Fruit fly (Drosophila melanogaster): ENCODE measurements around the gene CG33764.
A peak's percentile ranks its signal among the peaks of the same experiment; 100 is the strongest.

Gene CG33764

dm6 chr3L:4227164-4227563 is 40.1 kb downstream of the CG33764 start, which contains the start of gene CG46460 (continued):
- no peak for TF ChIP-seq CG31388 (GFP tag; optimal IDR thresholded peaks at IDR 0.05)
- TF ChIP-seq eve (GFP tag; optimal IDR thresholded peaks at IDR 0.05): no peak
- no peak for TF ChIP-seq aop (GFP tag; IDR thresholded peaks at IDR 0.05)
- TF ChIP-seq chm (GFP tag; IDR thresholded peaks at IDR 0.05): peak; percentile 69
- no peak for TF ChIP-seq Antp (GFP tag; optimal IDR thresholded peaks at IDR 0.05)
- TF ChIP-seq CG2712 (tag; optimal IDR thresholded peaks at IDR 0.05): no peak
- TF ChIP-seq Gug (GFP tag; IDR thresholded peaks at IDR 0.05): no peak; the same call in 3 of the 4 replicates
- peak; percentile 36; the same call in 1 of the 2 replicates for TF ChIP-seq CG13287 (GFP tag; IDR thresholded peaks at IDR 0.05; ENCODE audit: partially characterized antibody)
- TF ChIP-seq Deaf1 (tag; optimal IDR thresholded peaks at IDR 0.05): peak; percentile 68
- TF ChIP-seq CG34422 (GFP tag; IDR thresholded peaks at IDR 0.05): 0 out of 3 replicates have a peak, but pooled peaks have one; percentile 36
- no peak for TF ChIP-seq BEAF-32 (GFP tag; optimal IDR thresholded peaks at IDR 0.05)
- peak; percentile 69 for TF ChIP-seq NC2α (GFP tag; optimal IDR thresholded peaks at IDR 0.05)
- TF ChIP-seq ac (GFP tag; optimal IDR thresholded peaks at IDR 0.05): peak; percentile 9
- TF ChIP-seq p53 (GFP tag; optimal IDR thresholded peaks at IDR 0.05): no peak
- no peak for TF ChIP-seq caup (GFP tag; optimal IDR thresholded peaks at IDR 0.05; ENCODE audit: severe bottlenecking)
- no peak for TF ChIP-seq Mes4 (GFP tag; optimal IDR thresholded peaks at IDR 0.05)
- no peak for TF ChIP-seq ATbp (GFP tag; optimal IDR thresholded peaks at IDR 0.05)
- no peak for TF ChIP-seq CG33557 (GFP tag; optimal IDR thresholded peaks at IDR 0.05)
- TF ChIP-seq CG11456 (GFP tag; IDR thresholded peaks at IDR 0.05): no peak
- TF ChIP-seq CG4424 (GFP tag; optimal IDR thresholded peaks at IDR 0.05): no peak
- no peak for TF ChIP-seq nau (GFP tag; optimal IDR thresholded peaks at IDR 0.05)
- TF ChIP-seq CG8089 (GFP tag; optimal IDR thresholded peaks at IDR 0.05): peak; percentile 24
- no peak for TF ChIP-seq lmd (GFP tag; IDR thresholded peaks at IDR 0.05)
- no peak for TF ChIP-seq CG32772 (GFP tag; IDR thresholded peaks at IDR 0.05)
- TF ChIP-seq CG6683 (GFP tag; optimal IDR thresholded peaks at IDR 0.05): no peak
- no peak for TF ChIP-seq CG1647 (GFP tag; optimal IDR thresholded peaks at IDR 0.05)
- TF ChIP-seq bab2 (GFP tag; optimal IDR thresholded peaks at IDR 0.05): no peak
- no peak for TF ChIP-seq chn (GFP tag; optimal IDR thresholded peaks at IDR 0.05)
- no peak for TF ChIP-seq gem (tag; optimal IDR thresholded peaks at IDR 0.05)
- TF ChIP-seq amos (GFP tag; IDR thresholded peaks at IDR 0.05; ENCODE audit: partially characterized antibody): peak; percentile 19; the same call in 1 of the 2 replicates
- TF ChIP-seq sr (GFP tag; IDR thresholded peaks at IDR 0.05): no peak
- TF ChIP-seq tna (GFP tag; IDR thresholded peaks at IDR 0.05; ENCODE audit: partially characterized antibody): no peak
- no peak for TF ChIP-seq vnd (GFP tag; IDR thresholded peaks at IDR 0.05; ENCODE audit: partially characterized antibody)
- no peak for TF ChIP-seq Sry-β (GFP tag; optimal IDR thresholded peaks at IDR 0.05)
- TF ChIP-seq D19A (tag; optimal IDR thresholded peaks at IDR 0.05): no peak
- TF ChIP-seq HLHmδ (GFP tag; optimal IDR thresholded peaks at IDR 0.05): peak; percentile 22
- no peak for TF ChIP-seq CG12219 (GFP tag; optimal IDR thresholded peaks at IDR 0.05)
- TF ChIP-seq MESR4 (GFP tag; optimal IDR thresholded peaks at IDR 0.05): no peak
- no peak for TF ChIP-seq E2f2 (GFP tag; IDR thresholded peaks at IDR 0.05)
- peak; percentile 84 for TF ChIP-seq Jarid2 (GFP tag; optimal IDR thresholded peaks at IDR 0.05)
- TF ChIP-seq org-1 (GFP tag; optimal IDR thresholded peaks at IDR 0.05): no peak
- TF ChIP-seq inv (GFP tag; IDR thresholded peaks at IDR 0.05; ENCODE audit: partially characterized antibody): no peak
- TF ChIP-seq Sox102F (GFP tag; optimal IDR thresholded peaks at IDR 0.05): no peak
- TF ChIP-seq dysf (GFP tag; IDR thresholded peaks at IDR 0.05): no peak
- no peak for TF ChIP-seq fu2 (GFP tag; optimal IDR thresholded peaks at IDR 0.05)
- TF ChIP-seq CG10654 (GFP tag; optimal IDR thresholded peaks at IDR 0.05): no peak
- no peak for TF ChIP-seq gro (GFP tag; optimal IDR thresholded peaks at IDR 0.05)
- no peak for TF ChIP-seq Fer1 (GFP tag; optimal IDR thresholded peaks at IDR 0.05)
- no peak for TF ChIP-seq sc (optimal IDR thresholded peaks at IDR 0.05)
- no peak for TF ChIP-seq sc (GFP tag; optimal IDR thresholded peaks at IDR 0.05)
- no peak for TF ChIP-seq run (tag; optimal IDR thresholded peaks at IDR 0.05)
